Fruit fly (Drosophila melanogaster) whole organism, embryonic: ENCODE data around the gene Sema5c.

ENCODE experiments used
- Bteb2 ChIP-seq: fragments of 200-800 bp; sonication (Bioruptor generic); optimal IDR thresholded peaks from 2 replicates; lab custom pipeline; 2016; ENCODE audit warnings: missing biosample characterization, missing genetic modification characterization
- CG11398 ChIP-seq: fragments of 200-800 bp; sonication (Bioruptor generic); optimal IDR thresholded peaks from 2 replicates; lab custom pipeline; 2016; ENCODE audit warnings: missing biosample characterization, missing genetic modification characterization
- CG12391 ChIP-seq: fragments of 200-800 bp; sonication (Bioruptor generic); optimal IDR thresholded peaks from 3 replicates; lab custom pipeline; 2018; ENCODE audit warnings: missing biosample characterization, mild to moderate bottlenecking, missing genetic modification characterization, moderate library complexity
- CG12769 ChIP-seq: fragments of 200-800 bp; sonication (Bioruptor generic); optimal IDR thresholded peaks from 2 replicates; lab custom pipeline; 2019; ENCODE audit warnings: missing biosample characterization, mild to moderate bottlenecking, missing genetic modification characterization, moderate library complexity
- CG13624 ChIP-seq: fragments of 200-800 bp; sonication (Bioruptor generic); optimal IDR thresholded peaks from 2 replicates; lab custom pipeline; 2016; ENCODE audit warnings: missing biosample characterization, missing genetic modification characterization
- CG14441 ChIP-seq: fragments of 200-800 bp; sonication (Bioruptor generic); IDR thresholded peaks from 2 replicates; pipeline ENCODE4 v1.3.6; 2022; ENCODE audit warnings: missing biosample characterization, missing genetic modification characterization
- CG14965 ChIP-seq: fragments of 200-800 bp; sonication (Bioruptor generic); optimal IDR thresholded peaks from 2 replicates; lab custom pipeline; 2016; ENCODE audit warnings: missing biosample characterization, missing genetic modification characterization, borderline replicate concordance
- CG15011 ChIP-seq: fragments of 200-800 bp; sonication (Bioruptor generic); optimal IDR thresholded peaks from 3 replicates; lab custom pipeline; 2018; ENCODE audit warnings: missing biosample characterization, mild to moderate bottlenecking, missing genetic modification characterization
- CG17385 ChIP-seq: fragments of 200-800 bp; sonication (Bioruptor generic); optimal IDR thresholded peaks from 3 replicates; lab custom pipeline; 2018; ENCODE audit warnings: missing biosample characterization, mild to moderate bottlenecking, missing genetic modification characterization
- CG1792 ChIP-seq: fragments of 200-800 bp; sonication (Bioruptor generic); optimal IDR thresholded peaks from 2 replicates; lab custom pipeline; 2016; ENCODE audit warnings: missing biosample characterization, missing genetic modification characterization
- CG2120 ChIP-seq: fragments of 200-800 bp; sonication (Bioruptor generic); optimal IDR thresholded peaks from 3 replicates; lab custom pipeline; 2016; ENCODE audit warnings: missing biosample characterization, missing genetic modification characterization
- CG3065 ChIP-seq: fragments of 200-800 bp; sonication (Bioruptor generic); optimal IDR thresholded peaks from 2 replicates; lab custom pipeline; 2016; ENCODE audit warnings: missing biosample characterization, missing genetic modification characterization
- CG32532 ChIP-seq: fragments of 200-800 bp; sonication (Bioruptor generic); IDR thresholded peaks from 2 replicates; pipeline ENCODE4 v1.3.6; 2022; ENCODE audit warnings: missing biosample characterization, missing genetic modification characterization
- CG32772 ChIP-seq: fragments of 200-800 bp; sonication (Bioruptor generic); IDR thresholded peaks from 2 replicates; pipeline ENCODE4 v1.3.6; 2022; ENCODE audit warnings: missing biosample characterization, missing genetic modification characterization
- CG33557 ChIP-seq: fragments of 200-800 bp; sonication (Bioruptor generic); optimal IDR thresholded peaks from 2 replicates; lab custom pipeline; 2019; ENCODE audit warnings: missing biosample characterization, mild to moderate bottlenecking, missing genetic modification characterization, moderate library complexity
- CG34422 ChIP-seq: fragments of 200-800 bp; sonication (Bioruptor generic); IDR thresholded peaks from 3 replicates; pipeline ENCODE4 v1.3.6; 2022; ENCODE audit warnings: missing biosample characterization, missing genetic modification characterization
- CG42726 ChIP-seq: fragments of 200-800 bp; sonication (Bioruptor generic); IDR thresholded peaks from 2 replicates; pipeline ENCODE4 v1.3.6; 2022; ENCODE audit warnings: missing biosample characterization, missing genetic modification characterization; ENCODE audit not compliant: partially characterized antibody
- CG6813 ChIP-seq: fragments of 200-800 bp; sonication (Bioruptor generic); optimal IDR thresholded peaks from 2 replicates; lab custom pipeline; 2017; ENCODE audit warnings: missing biosample characterization, missing genetic modification characterization, mild to moderate bottlenecking, moderate library complexity, missing genetic modification reagents
- CG7963 ChIP-seq: fragments of 200-800 bp; sonication (Bioruptor generic); IDR thresholded peaks from 3 replicates; pipeline ENCODE4 v1.3.6; 2022; ENCODE audit warnings: missing biosample characterization, missing genetic modification characterization; ENCODE audit not compliant: partially characterized antibody
- CG8359 ChIP-seq: fragments of 200-800 bp; sonication (Bioruptor generic); optimal IDR thresholded peaks from 2 replicates; lab custom pipeline; 2017; ENCODE audit warnings: missing biosample characterization, mild to moderate bottlenecking, missing genetic modification characterization, borderline replicate concordance
- CG8478 ChIP-seq: fragments of >200 bp; optimal IDR thresholded peaks from 2 replicates; lab custom pipeline; 2018
- CG8765 ChIP-seq: fragments of 200-800 bp; sonication (Bioruptor generic); IDR thresholded peaks from 2 replicates; pipeline ENCODE4 v1.3.6; 2022; ENCODE audit warnings: missing biosample characterization, missing genetic modification characterization
- CG9932 ChIP-seq: fragments of 200-800 bp; sonication (Bioruptor generic); IDR thresholded peaks from 2 replicates; pipeline ENCODE4 v1.3.6; 2022; ENCODE audit warnings: missing biosample characterization, missing genetic modification characterization
- Dip3 ChIP-seq: fragments of 200-800 bp; sonication (Bioruptor generic); optimal IDR thresholded peaks from 3 replicates; lab custom pipeline; 2016; ENCODE audit warnings: missing biosample characterization, missing genetic modification characterization
- Doc3 ChIP-seq: fragments of 200-800 bp; sonication (Bioruptor generic); IDR thresholded peaks from 3 replicates; pipeline ENCODE4 v1.3.6; 2022; ENCODE audit warnings: missing biosample characterization, missing genetic modification characterization; ENCODE audit not compliant: partially characterized antibody
- Dref ChIP-seq: fragments of 200-800 bp; sonication (Bioruptor generic); IDR thresholded peaks from 2 replicates; pipeline ENCODE4 v1.3.6; 2022; ENCODE audit warnings: missing biosample characterization, missing genetic modification characterization
- Drgx ChIP-seq: fragments of 200-800 bp; sonication (Bioruptor generic); IDR thresholded peaks from 2 replicates; pipeline ENCODE4 v1.3.6; 2022; ENCODE audit warnings: missing biosample characterization, missing genetic modification characterization
- Ets65A ChIP-seq: fragments of 200-800 bp; sonication (Bioruptor generic); peaks from one replicate; lab custom pipeline; 2016; ENCODE audit warnings: missing biosample characterization, missing genetic modification characterization
- Ets97D ChIP-seq: fragments of 200-800 bp; sonication (Bioruptor generic); optimal IDR thresholded peaks from 3 replicates; lab custom pipeline; 2016; ENCODE audit warnings: missing biosample characterization, missing genetic modification characterization
- H15 ChIP-seq: fragments of 200-800 bp; sonication (Bioruptor generic); IDR thresholded peaks from 3 replicates; pipeline ENCODE4 v1.3.6; 2022; ENCODE audit warnings: missing biosample characterization, missing genetic modification characterization
- Hand ChIP-seq: fragments of 200-800 bp; sonication (Bioruptor generic); optimal IDR thresholded peaks from 2 replicates; lab custom pipeline; 2017; ENCODE audit warnings: mild to moderate bottlenecking, missing biosample characterization, missing genetic modification reagents, missing genetic modification characterization
- Hmr ChIP-seq: fragments of 200-800 bp; sonication (Bioruptor generic); optimal IDR thresholded peaks from 3 replicates; lab custom pipeline; 2017; ENCODE audit warnings: mild to moderate bottlenecking, missing biosample characterization, missing genetic modification reagents, missing genetic modification characterization
- Hmx ChIP-seq: fragments of 200-800 bp; sonication (Bioruptor generic); optimal IDR thresholded peaks from 2 replicates; lab custom pipeline; 2016; ENCODE audit warnings: missing biosample characterization, missing genetic modification characterization
- Nf-YC ChIP-seq: fragments of 200-800 bp; optimal IDR thresholded peaks from 3 replicates; lab custom pipeline; 2019; ENCODE audit warnings: missing biosample characterization, mild to moderate bottlenecking, missing genetic modification characterization, moderate library complexity
- Oaz ChIP-seq: fragments of 200-800 bp; sonication (Bioruptor generic); IDR thresholded peaks from 2 replicates; pipeline ENCODE4 v1.3.6; 2022; ENCODE audit warnings: missing biosample characterization, missing genetic modification characterization
- PHDP ChIP-seq: fragments of 200-800 bp; sonication (Bioruptor generic); optimal IDR thresholded peaks from 3 replicates; lab custom pipeline; 2018; ENCODE audit warnings: missing biosample characterization, mild to moderate bottlenecking, missing genetic modification characterization, moderate library complexity
- ab ChIP-seq: fragments of 200-800 bp; sonication (Bioruptor generic); optimal IDR thresholded peaks from 2 replicates; lab custom pipeline; 2016; ENCODE audit warnings: missing biosample characterization, missing genetic modification characterization
- chif ChIP-seq, 2 experiments: fragments of 200-800 bp; sonication (Bioruptor generic); optimal IDR thresholded peaks; 3 replicates each; lab custom pipeline; 2016; ENCODE audit warnings: missing biosample characterization in 2 of 2, missing genetic modification characterization in 2 of 2
- dan ChIP-seq: fragments of 200-800 bp; sonication (Bioruptor generic); IDR thresholded peaks from 2 replicates; pipeline ENCODE4 v1.3.6; 2022; ENCODE audit warnings: missing biosample characterization, missing genetic modification characterization
- emc ChIP-seq: fragments of 200-800 bp; sonication (Bioruptor generic); optimal IDR thresholded peaks from 2 replicates; lab custom pipeline; 2016; ENCODE audit warnings: missing biosample characterization, missing genetic modification characterization
- lbe ChIP-seq: fragments of 200-800 bp; sonication (Bioruptor generic); optimal IDR thresholded peaks from 2 replicates; lab custom pipeline; 2016; ENCODE audit warnings: missing biosample characterization, mild to moderate bottlenecking, missing genetic modification characterization
- nmo ChIP-seq: fragments of 200-800 bp; sonication (Bioruptor generic); optimal IDR thresholded peaks from 2 replicates; lab custom pipeline; 2018; ENCODE audit warnings: missing biosample characterization, mild to moderate bottlenecking, missing genetic modification characterization, moderate library complexity
- pnt ChIP-seq: fragments of 200-800 bp; sonication (Bioruptor generic); optimal IDR thresholded peaks from 3 replicates; lab custom pipeline; 2016; ENCODE audit warnings: missing biosample characterization, missing genetic modification characterization
- prd ChIP-seq, 3 experiments: fragments of >200 bp in 2 of 3; fragments of 200-800 bp in 1 of 3; sonication (Bioruptor generic) in 1 of 3; optimal IDR thresholded peaks in 2 of 3; IDR thresholded peaks in 1 of 3; 2 replicates in 2 of 3; 3 replicates in 1 of 3; pipeline versions ENCODE4 v1.3.6 to Lab custom; 2017 to 2022; ENCODE audit warnings: missing biosample characterization in 1 of 3, missing genetic modification characterization in 1 of 3
- psq ChIP-seq: fragments of 200-800 bp; sonication (Bioruptor generic); optimal IDR thresholded peaks from 2 replicates; lab custom pipeline; 2017; ENCODE audit warnings: missing biosample characterization, missing genetic modification characterization
- run ChIP-seq: fragments of 200-800 bp; sonication (Bioruptor generic); optimal IDR thresholded peaks from 3 replicates; lab custom pipeline; 2018; ENCODE audit warnings: missing biosample characterization, mild to moderate bottlenecking, missing genetic modification characterization
- schlank ChIP-seq: fragments of 200-800 bp; sonication (Bioruptor generic); optimal IDR thresholded peaks from 2 replicates; lab custom pipeline; 2018; ENCODE audit warnings: missing biosample characterization, mild to moderate bottlenecking, missing genetic modification characterization
- scrt ChIP-seq: fragments of 200-800 bp; sonication (Bioruptor generic); optimal IDR thresholded peaks from 2 replicates; lab custom pipeline; 2018; ENCODE audit warnings: missing biosample characterization, mild to moderate bottlenecking, missing genetic modification characterization, moderate library complexity
- slbo ChIP-seq: fragments of 200-800 bp; sonication (Bioruptor generic); IDR thresholded peaks from 2 replicates; pipeline ENCODE4 v1.3.6; 2022; ENCODE audit warnings: missing biosample characterization, missing genetic modification characterization
- tio ChIP-seq: fragments of 200-800 bp; sonication (Bioruptor generic); optimal IDR thresholded peaks from 2 replicates; lab custom pipeline; 2017; ENCODE audit warnings: missing biosample characterization, missing genetic modification characterization, inconsistent platforms
- zfh2 ChIP-seq: fragments of 200-800 bp; sonication (Bioruptor generic); optimal IDR thresholded peaks from 2 replicates; lab custom pipeline; 2016; ENCODE audit warnings: missing biosample characterization, missing genetic modification characterization

Gene Sema5c

DNA sequence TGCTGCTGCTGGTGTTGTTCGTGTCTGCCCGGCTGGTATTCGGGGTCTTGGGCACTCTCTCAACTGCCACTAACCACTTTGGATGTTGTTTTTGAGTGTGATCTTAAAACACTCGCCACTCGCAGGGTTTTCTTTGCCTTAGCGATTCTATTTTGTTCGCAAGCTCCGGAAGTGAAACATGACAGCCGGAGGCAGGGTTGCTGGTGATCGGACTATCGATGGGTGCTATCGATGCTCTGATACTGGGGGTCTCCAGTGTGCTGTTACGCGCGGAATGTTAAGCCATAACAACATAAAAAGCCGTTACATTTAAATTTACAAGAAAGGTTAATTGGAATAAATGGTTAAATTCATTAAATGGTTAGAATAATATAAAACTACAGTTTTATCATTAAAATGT, 43.3 kb upstream of the Sema5c start, which contains the start of gene yps (continued):
- TF ChIP-seq run (tag; lab: Kevin White, UChicago) (peak; percentile 81), CG32532 (peak; percentile 93), CG6813 (GFP tag; lab: Kevin White, UChicago) (peak; percentile 98), Hand (GFP tag; lab: Kevin White, UChicago) (peak; percentile 89), lbe (GFP tag; lab: Kevin White, UChicago) (peak; percentile 89), CG14441 (GFP tag; lab: Robert Waterston, UW) (peak; percentile 84), CG14965 (GFP tag; lab: Kevin White, UChicago) (peak; percentile 76), Oaz (GFP tag; lab: Robert Waterston, UW) (peak; percentile 72), Ets65A (GFP tag; lab: Kevin White, UChicago) (peak; percentile 99), schlank (tag; lab: Kevin White, UChicago) (peak; percentile 97), CG17385 (GFP tag; lab: Kevin White, UChicago) (peak; percentile 92), zfh2 (GFP tag; lab: Kevin White, UChicago) (peak; percentile 81), CG33557 (GFP tag; lab: Kevin White, UChicago) (peak; percentile 95), chif (GFP tag; optimal IDR thresholded peaks at IDR 0.05; lab: Kevin White, UChicago) (peak; percentile 81 to 94), CG1792 (GFP tag; lab: Kevin White, UChicago) (peak; percentile 91), CG12391 (peak; percentile 94), CG8478 (lab: Kevin White, UChicago) (no peak), scrt (GFP tag; lab: Kevin White, UChicago) (peak; percentile 93), Bteb2 (GFP tag; lab: Kevin White, UChicago) (peak; percentile 93), dan (GFP tag; lab: Robert Waterston, UW) (no peak), nmo (peak; percentile 81), CG9932 (GFP tag; lab: Robert Waterston, UW) (peak; percentile 82), ab (no peak), CG3065 (GFP tag; lab: Kevin White, UChicago) (peak; percentile 85), CG32772 (peak; percentile 77), psq (peak; percentile 61), prd (optimal IDR thresholded peaks at IDR 0.05; lab: Kevin White, UChicago) (no peak), prd (GFP tag; IDR thresholded peaks at IDR 0.05; lab: Robert Waterston, UW) (peak; percentile 72; the same call in 2 of the 3 replicates), Drgx (GFP tag; lab: Robert Waterston, UW) (peak; percentile 71), Ets97D (peak; percentile 100), CG12769 (peak; percentile 93), Hmr (peak; percentile 99), CG8359 (GFP tag; lab: Kevin White, UChicago) (peak; percentile 83), PHDP (peak; percentile 93), slbo (GFP tag; lab: Robert Waterston, UW) (peak; percentile 85), pnt (peak; percentile 26), CG8765 (GFP tag; lab: Robert Waterston, UW) (peak; percentile 68), CG11398 (GFP tag; lab: Kevin White, UChicago) (peak; percentile 96), emc (peak; percentile 86), Doc3 (GFP tag; lab: Robert Waterston, UW) (peak; percentile 59; the same call in 1 of the 3 replicates), CG42726 (GFP tag; lab: Robert Waterston, UW) (peak; percentile 51; the same call in 1 of the 2 replicates), Hmx (peak; percentile 27), H15 (GFP tag; lab: Robert Waterston, UW) (peak; percentile 89), CG13624 (peak; percentile 94), CG34422 (GFP tag; lab: Robert Waterston, UW) (peak; percentile 88), CG2120 (GFP tag; lab: Kevin White, UChicago) (peak; percentile 74), CG15011 (peak; percentile 94), Dip3 (GFP tag; lab: Kevin White, UChicago) (peak; percentile 84), CG7963 (GFP tag; lab: Robert Waterston, UW) (peak; percentile 75), Nf-YC (tag; lab: Kevin White, UChicago) (peak; percentile 78), Dref (GFP tag; lab: Robert Waterston, UW) (peak; percentile 94), tio (GFP tag; lab: Kevin White, UChicago) (no peak)
